Worm (Caenorhabditis elegans) whole organism, young adult: Measurements from ENCODE around the gene srsx-40.

Experiments
- C06A6.2 ChIP-seq: fragments of 200-800 bp; sonication (Bioruptor generic); conservative IDR thresholded peaks from 2 replicates; pipeline ENCODE4 v1.3.6; 2022; ENCODE audit warnings: missing genetic modification characterization, missing compliant biosample characterization
- ama-1 ChIP-seq, 3 experiments: fragments of 150-350 bp in 1 of 3; sonication (generic microtip) in 2 of 3; optimal IDR thresholded peaks; 2 replicates each; lab custom pipeline; 2014 to 2018; ENCODE audit warnings: missing biosample characterization in 2 of 3, missing genetic modification characterization in 2 of 3, missing genetic modification reagents in 2 of 3
- cebp-1 ChIP-seq, 2 experiments: fragments of 200-800 bp in 1 of 2; sonication (Bioruptor generic) in 1 of 2; sonication (generic microtip) in 1 of 2; IDR thresholded peaks in 1 of 2; optimal IDR thresholded peaks in 1 of 2; 2 replicates each; pipeline versions ENCODE4 v1.3.6 to Lab custom; 2017 to 2022; ENCODE audit warnings: missing compliant biosample characterization in 2 of 2, missing genetic modification characterization in 2 of 2, mild to moderate bottlenecking in 1 of 2, missing genetic modification reagents in 1 of 2, moderate library complexity in 1 of 2
- die-1 ChIP-seq: sonication (generic microtip); optimal IDR thresholded peaks from 2 replicates; lab custom pipeline; 2016; ENCODE audit warnings: missing genotype, mild to moderate bottlenecking, missing genetic modification characterization, missing compliant biosample characterization
- fkh-3 ChIP-seq: sonication (generic microtip); optimal IDR thresholded peaks from 2 replicates; lab custom pipeline; 2016; ENCODE audit warnings: mild to moderate bottlenecking, missing genetic modification characterization, missing compliant biosample characterization
- hsf-1 ChIP-seq: fragments of 200-800 bp; sonication (Bioruptor generic); IDR thresholded peaks from 2 replicates; pipeline ENCODE4 v1.3.6; 2022; ENCODE audit warnings: missing genetic modification reagents, missing genetic modification characterization, missing compliant biosample characterization
- lin-40 ChIP-seq: sonication (generic microtip); optimal IDR thresholded peaks from 2 replicates; lab custom pipeline; 2016; ENCODE audit warnings: missing genetic modification characterization, mild to moderate bottlenecking, missing compliant biosample characterization, missing genotype, missing genetic modification reagents
- sea-2 ChIP-seq: fragments of 200-800 bp; sonication (Bioruptor generic); IDR thresholded peaks from 2 replicates; pipeline ENCODE4 v1.3.6; 2022; ENCODE audit warnings: missing genetic modification characterization, missing compliant biosample characterization
- unc-62 ChIP-seq: fragments of 150-350 bp; optimal IDR thresholded peaks from 2 replicates; lab custom pipeline; 2014; ENCODE audit warnings: missing biosample characterization, missing genetic modification reagents, missing genetic modification characterization
- ztf-18 ChIP-seq: sonication (generic microtip); optimal IDR thresholded peaks from 2 replicates; lab custom pipeline; 2016; ENCODE audit warnings: missing genotype, mild to moderate bottlenecking, missing genetic modification characterization, missing compliant biosample characterization
- ztf-22 ChIP-seq: fragments of 200-800 bp; sonication (Bioruptor generic); optimal IDR thresholded peaks from 2 replicates; lab custom pipeline; 2018; ENCODE audit warnings: mild to moderate bottlenecking, missing genetic modification characterization, moderate library complexity, missing compliant biosample characterization

- no peak for TF ChIP-seq ztf-18 (tag; lab: Kevin White, UChicago)
- no peak for TF ChIP-seq lin-40 (tag; lab: Kevin White, UChicago)
- TF ChIP-seq unc-62: no peak
- no peak for TF ChIP-seq hsf-1 (GFP tag; lab: Robert Waterston, UW)
- no peak for TF ChIP-seq sea-2 (GFP tag; lab: Robert Waterston, UW)
- no peak for TF ChIP-seq C06A6.2 (GFP tag; lab: Robert Waterston, UW)
- no peak for TF ChIP-seq ztf-22
- TF ChIP-seq fkh-3 (tag; lab: Kevin White, UChicago): no peak
- TF ChIP-seq die-1: no peak
- TF ChIP-seq cebp-1 (GFP tag; IDR thresholded peaks at IDR 0.05; lab: Robert Waterston, UW): no peak
- TF ChIP-seq cebp-1 (tag; optimal IDR thresholded peaks at IDR 0.05; lab: Kevin White, UChicago): no peak
- no peak for TF ChIP-seq ama-1 (optimal IDR thresholded peaks at IDR 0.05; lab: Kevin White, UChicago)
- no peak for TF ChIP-seq ama-1 (GFP tag; optimal IDR thresholded peaks at IDR 0.05; lab: Kevin White, UChicago)
Measured at ce11 chrV:7672258-7672657, 31.2 kb downstream of the srsx-40 start, which contains the start of gene C12D5.4.
